Fruit fly (Drosophila melanogaster): ENCODE results near the gene glec.

Gene glec

DNA sequence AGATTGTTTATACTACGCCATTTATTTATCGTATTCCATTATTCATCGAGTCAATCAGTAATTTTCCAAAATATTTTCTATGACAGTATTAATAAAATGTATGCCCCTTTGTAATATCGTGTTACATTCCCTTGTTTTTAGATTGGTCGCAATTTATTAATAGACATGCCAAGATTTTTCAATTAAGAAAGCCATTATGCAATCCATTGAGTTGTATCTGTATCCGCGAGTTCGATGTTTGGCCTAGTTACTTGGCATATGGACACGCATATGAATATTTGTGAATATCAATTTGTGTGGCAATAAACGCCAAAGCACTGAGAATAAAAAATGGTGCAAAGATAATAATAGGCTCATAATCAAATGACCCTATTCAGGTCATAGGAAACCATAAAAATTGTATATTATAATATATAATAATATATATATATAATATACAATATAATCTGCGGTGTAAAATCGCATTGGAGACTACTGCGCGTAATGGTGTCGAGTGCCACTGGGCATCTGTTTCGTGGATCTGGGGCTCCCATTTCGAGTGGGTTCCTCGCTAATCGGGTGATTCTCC lies 7.8 kb upstream of the glec start (continued):
- TF ChIP-seq emc (GFP tag; optimal IDR thresholded peaks at IDR 0.05) = no peak
- TF ChIP-seq Bteb2 (GFP tag; optimal IDR thresholded peaks at IDR 0.05) = no peak
- TF ChIP-seq CG2875 (GFP tag; optimal IDR thresholded peaks at IDR 0.05) = no peak
- TF ChIP-seq CG11695 (GFP tag; IDR thresholded peaks at IDR 0.05) = no peak
- TF ChIP-seq grau (tag; optimal IDR thresholded peaks at IDR 0.05) = peak; percentile 3
- TF ChIP-seq CG3407 (GFP tag; optimal IDR thresholded peaks at IDR 0.05) = no peak
- no peak for TF ChIP-seq zf30C (GFP tag; optimal IDR thresholded peaks at IDR 0.05)
- TF ChIP-seq croc (GFP tag; conservative IDR thresholded peaks at IDR 0.05) = no peak
- no peak for TF ChIP-seq lbe (GFP tag; optimal IDR thresholded peaks at IDR 0.05)
- TF ChIP-seq CG32532 (GFP tag; IDR thresholded peaks at IDR 0.05) = no peak
- no peak for TF ChIP-seq run (tag; optimal IDR thresholded peaks at IDR 0.05)
- TF ChIP-seq CG3163 (GFP tag; optimal IDR thresholded peaks at IDR 0.05) = no peak
- TF ChIP-seq Hr39 (optimal IDR thresholded peaks at IDR 0.05) = no peak
- TF ChIP-seq Hr3 (GFP tag; optimal IDR thresholded peaks at IDR 0.05) = no peak
- TF ChIP-seq BEAF-32 (GFP tag; optimal IDR thresholded peaks at IDR 0.05) = no peak
- no peak for TF ChIP-seq dmrt11E (tag; optimal IDR thresholded peaks at IDR 0.05)
- TF ChIP-seq CG17912 (GFP tag; optimal IDR thresholded peaks at IDR 0.05) = no peak
- TF ChIP-seq unpg (GFP tag; optimal IDR thresholded peaks at IDR 0.05) = peak; percentile 2
- peak; percentile 7 for TF ChIP-seq CoRest (tag; optimal IDR thresholded peaks at IDR 0.05)
- no peak for TF ChIP-seq Gsc (GFP tag; IDR thresholded peaks at IDR 0.05)
- no peak for TF ChIP-seq chn (GFP tag; optimal IDR thresholded peaks at IDR 0.05)
- no peak for TF ChIP-seq bbx (GFP tag; IDR thresholded peaks at IDR 0.05; ENCODE audit: partially characterized antibody)
- TF ChIP-seq repo (GFP tag; optimal IDR thresholded peaks at IDR 0.05) = no peak
- no peak for TF ChIP-seq NC2α (GFP tag; optimal IDR thresholded peaks at IDR 0.05)
- no peak for TF ChIP-seq CG18476 (GFP tag; optimal IDR thresholded peaks at IDR 0.05)
- TF ChIP-seq kay (GFP tag; optimal IDR thresholded peaks at IDR 0.05) = no peak
- peak; percentile 25; the same call in 1 of the 2 replicates for TF ChIP-seq CG17328 (GFP tag; IDR thresholded peaks at IDR 0.05)
- no peak for TF ChIP-seq CG5953 (GFP tag; IDR thresholded peaks at IDR 0.05)
- 0 out of 2 replicates have a peak, but pooled peaks have one; percentile 35 for TF ChIP-seq Xrp1 (GFP tag; IDR thresholded peaks at IDR 0.05)
- no peak for TF ChIP-seq CG2120 (GFP tag; optimal IDR thresholded peaks at IDR 0.05)
- TF ChIP-seq CG32767 (GFP tag; IDR thresholded peaks at IDR 0.05) = no peak
- no peak for TF ChIP-seq MBD-R2 (GFP tag; IDR thresholded peaks at IDR 0.05)
- TF ChIP-seq CG9727 (GFP tag; optimal IDR thresholded peaks at IDR 0.05) = no peak
- peak; percentile 32 for TF ChIP-seq CG15269 (tag; optimal IDR thresholded peaks at IDR 0.05)
- no peak for TF ChIP-seq CG6765 (GFP tag; optimal IDR thresholded peaks at IDR 0.05)
- no peak for TF ChIP-seq insv (GFP tag; optimal IDR thresholded peaks at IDR 0.05)
- no peak for TF ChIP-seq D19B (GFP tag; optimal IDR thresholded peaks at IDR 0.05)
- no peak for TF ChIP-seq ac (GFP tag; optimal IDR thresholded peaks at IDR 0.05)
- TF ChIP-seq ATbp (GFP tag; optimal IDR thresholded peaks at IDR 0.05) = peak; percentile 14
- TF ChIP-seq Oli (tag; optimal IDR thresholded peaks at IDR 0.05) = peak; percentile 13
- TF ChIP-seq CG8765 (GFP tag; IDR thresholded peaks at IDR 0.05) = no peak
- no peak for TF ChIP-seq nerfin-2 (GFP tag; IDR thresholded peaks at IDR 0.05; ENCODE audit: partially characterized antibody)
- peak; percentile 19 for TF ChIP-seq CG17359 (tag; optimal IDR thresholded peaks at IDR 0.05)
- TF ChIP-seq ssp (GFP tag; IDR thresholded peaks at IDR 0.05) = no peak
- TF ChIP-seq gsb (GFP tag; IDR thresholded peaks at IDR 0.05) = no peak
- no peak for TF ChIP-seq peb (GFP tag; IDR thresholded peaks at IDR 0.05)
- TF ChIP-seq nom (GFP tag; optimal IDR thresholded peaks at IDR 0.05) = no peak
- TF ChIP-seq CG13424 (tag; optimal IDR thresholded peaks at IDR 0.05) = peak; percentile 7
- TF ChIP-seq CG18619 (GFP tag; optimal IDR thresholded peaks at IDR 0.05) = no peak
- no peak for TF ChIP-seq NfI (GFP tag; optimal IDR thresholded peaks at IDR 0.05)
- TF ChIP-seq CG31441 (GFP tag; IDR thresholded peaks at IDR 0.05) = 0 out of 2 replicates have a peak, but pooled peaks have one; percentile 29
